Fruit fly (Drosophila melanogaster) whole organism, embryonic: Measurements from ENCODE around the gene CG17660.

ENCODE experiments used
- BtbVII ChIP-seq: fragments of 200-800 bp; sonication (Bioruptor generic); optimal IDR thresholded peaks from 3 replicates; lab custom pipeline; 2017; ENCODE audit warnings: missing biosample characterization, mild to moderate bottlenecking, missing genetic modification characterization
- C15 ChIP-seq: fragments of 200-800 bp; sonication (Bioruptor generic); IDR thresholded peaks from 3 replicates; pipeline ENCODE4 v1.3.6; 2022; ENCODE audit warnings: missing biosample characterization, missing genetic modification characterization
- CG13296 ChIP-seq: fragments of 200-800 bp; sonication (Bioruptor generic); optimal IDR thresholded peaks from 3 replicates; lab custom pipeline; 2018; ENCODE audit warnings: missing biosample characterization, mild to moderate bottlenecking, missing genetic modification characterization
- CG17361 ChIP-seq: fragments of 200-800 bp; sonication (Bioruptor generic); IDR thresholded peaks from 3 replicates; pipeline ENCODE4 v1.3.6; 2022; ENCODE audit warnings: missing biosample characterization, missing genetic modification characterization
- CG9609 ChIP-seq: fragments of 200-800 bp; sonication (Bioruptor generic); optimal IDR thresholded peaks from 3 replicates; lab custom pipeline; 2016; ENCODE audit warnings: missing biosample characterization, missing genetic modification characterization
- Dek ChIP-seq: fragments of 200-800 bp; sonication (Bioruptor generic); optimal IDR thresholded peaks from 3 replicates; lab custom pipeline; 2019; ENCODE audit warnings: missing biosample characterization, mild to moderate bottlenecking, missing genetic modification characterization, moderate library complexity
- dm ChIP-seq: fragments of 200-800 bp; sonication (Bioruptor generic); optimal IDR thresholded peaks from 3 replicates; lab custom pipeline; 2016; ENCODE audit warnings: missing biosample characterization, missing genetic modification characterization
- ind ChIP-seq: fragments of 200-800 bp; sonication (Bioruptor generic); optimal IDR thresholded peaks from 3 replicates; lab custom pipeline; 2016; ENCODE audit warnings: missing biosample characterization, missing genetic modification characterization
- kay ChIP-seq: fragments of 200-800 bp; sonication (Bioruptor generic); optimal IDR thresholded peaks from 2 replicates; lab custom pipeline; 2016; ENCODE audit warnings: missing biosample characterization, missing genetic modification characterization
- nau ChIP-seq: fragments of 200-800 bp; sonication (Bioruptor generic); optimal IDR thresholded peaks from 3 replicates; lab custom pipeline; 2017; ENCODE audit warnings: missing biosample characterization, mild to moderate bottlenecking, missing genetic modification characterization, missing genetic modification reagents
- pan ChIP-seq, 4 experiments: fragments of >200 bp in 3 of 4; fragments of 200-800 bp in 1 of 4; sonication (Bioruptor generic) in 1 of 4; optimal IDR thresholded peaks in 3 of 4; IDR thresholded peaks in 1 of 4; 2 replicates each; pipeline versions ENCODE4 v1.3.6 to Lab custom; 2017 to 2022; ENCODE audit warnings: missing biosample characterization in 2 of 4, missing genetic modification characterization in 2 of 4, mixed read lengths in 1 of 4
- psq ChIP-seq: fragments of 200-800 bp; sonication (Bioruptor generic); optimal IDR thresholded peaks from 2 replicates; lab custom pipeline; 2017; ENCODE audit warnings: missing biosample characterization, missing genetic modification characterization
- vnd ChIP-seq: fragments of 200-800 bp; sonication (Bioruptor generic); IDR thresholded peaks from 3 replicates; pipeline ENCODE4 v1.3.6; 2022; ENCODE audit warnings: missing biosample characterization, missing genetic modification characterization; ENCODE audit not compliant: partially characterized antibody
- yki ChIP-seq: fragments of >200 bp; optimal IDR thresholded peaks from 3 replicates; lab custom pipeline; 2018

dm6 chr2L:1723135-1723936 lies 13.1 kb upstream of the CG17660 start:
- no peak for TF ChIP-seq kay (GFP tag; lab: Kevin White, UChicago)
- no peak for TF ChIP-seq psq
- TF ChIP-seq Dek: no peak
- no peak; the same call in 2 of the 3 replicates for TF ChIP-seq CG17361 (GFP tag; lab: Robert Waterston, UW)
- no peak for TF ChIP-seq yki (lab: Kevin White, UChicago)
- no peak for TF ChIP-seq nau (GFP tag; lab: Kevin White, UChicago)
- peak; percentile 43 for TF ChIP-seq BtbVII
- TF ChIP-seq C15: no peak
- TF ChIP-seq CG9609 (GFP tag; lab: Kevin White, UChicago): no peak
- no peak for TF ChIP-seq pan (optimal IDR thresholded peaks at IDR 0.05; lab: Kevin White, UChicago)
- peak in 1 of 2 experiments; percentile 13 for TF ChIP-seq pan (GFP tag; optimal IDR thresholded peaks at IDR 0.05 in 1 of 2, IDR thresholded peaks at IDR 0.05 in 1 of 2)
- no peak for TF ChIP-seq vnd (GFP tag; lab: Robert Waterston, UW)
- TF ChIP-seq CG13296 (GFP tag; lab: Kevin White, UChicago): no peak
- peak; percentile 6 for TF ChIP-seq dm (GFP tag; lab: Kevin White, UChicago)
- peak; percentile 1 for TF ChIP-seq ind
